Comparison of ENCODE assay signal across 2 fruit fly cellular contexts in the genomic region with DNA sequence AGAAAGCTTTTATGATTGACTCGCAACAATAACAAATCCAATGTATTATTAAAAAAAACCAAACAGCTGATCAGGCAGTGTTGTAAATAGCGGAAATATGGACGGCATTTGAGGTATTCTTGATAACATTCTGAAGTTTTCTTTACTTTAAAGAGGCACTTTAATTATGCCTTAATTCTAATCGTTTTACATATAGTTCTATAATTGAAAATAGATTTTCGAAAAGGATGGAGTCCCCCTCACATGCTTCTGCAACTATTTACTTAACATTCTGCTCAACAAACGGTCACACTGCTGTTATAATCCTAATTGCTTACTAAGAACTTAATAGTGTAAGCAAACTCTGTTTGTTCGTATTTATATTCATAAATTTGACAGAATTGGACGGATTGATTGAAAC.
TF ChIP-seq lines count a peak whose summit lies in the region.

TSS of gene CG10068 (minus strand) at position 62 of the 400 bp plus-strand sequence.

TF ChIP-seq in whole organism, embryonic, 481 proteins besides CTCF, POLR2A, EP300 and RAD21 (continued from another document and continues in another):
- TF ChIP-seq CG3407 (GFP tag; optimal IDR thresholded peaks at IDR 0.05; lab: Kevin White, UChicago), result peak; percentile 79
- TF ChIP-seq Hr39 (optimal IDR thresholded peaks at IDR 0.05; lab: Kevin White, UChicago), result no peak
- TF ChIP-seq sob (GFP tag; IDR thresholded peaks at IDR 0.05; lab: Robert Waterston, UW), result peak; percentile 88
- TF ChIP-seq abd-A (tag; optimal IDR thresholded peaks at IDR 0.05; lab: Kevin White, UChicago), result peak; percentile 90
- peak; percentile 94 for TF ChIP-seq gem (tag; optimal IDR thresholded peaks at IDR 0.05; lab: Kevin White, UChicago)
- peak; percentile 90 for TF ChIP-seq CG11504 (tag; optimal IDR thresholded peaks at IDR 0.05; lab: Kevin White, UChicago)
- peak; percentile 93 for TF ChIP-seq CG11695 (GFP tag; IDR thresholded peaks at IDR 0.05; lab: Robert Waterston, UW)
- TF ChIP-seq Dref (GFP tag; IDR thresholded peaks at IDR 0.05; lab: Robert Waterston, UW), result no peak
- TF ChIP-seq sima (GFP tag; optimal IDR thresholded peaks at IDR 0.05; lab: Kevin White, UChicago), result peak; percentile 22
- peak; percentile 66; the same call in 2 of the 3 replicates for TF ChIP-seq z (GFP tag; IDR thresholded peaks at IDR 0.05; lab: Robert Waterston, UW)
- TF ChIP-seq ewg (GFP tag; optimal IDR thresholded peaks at IDR 0.05; lab: Kevin White, UChicago), result peak; percentile 78
- peak; percentile 99 for TF ChIP-seq Med (GFP tag; lab: Kevin White, UChicago)
- peak; percentile 77 for TF ChIP-seq CG18619 (GFP tag; optimal IDR thresholded peaks at IDR 0.05; lab: Kevin White, UChicago)
- peak; percentile 55 for TF ChIP-seq sd (tag; optimal IDR thresholded peaks at IDR 0.05; lab: Kevin White, UChicago)
- TF ChIP-seq bowl (GFP tag; IDR thresholded peaks at IDR 0.05; lab: Robert Waterston, UW), result peak; percentile 87
- peak; percentile 52 for TF ChIP-seq luna (GFP tag; optimal IDR thresholded peaks at IDR 0.05; lab: Kevin White, UChicago)
- peak; percentile 54 for TF ChIP-seq Hand (GFP tag; optimal IDR thresholded peaks at IDR 0.05; lab: Kevin White, UChicago)
- peak; percentile 67 for TF ChIP-seq slou (GFP tag; optimal IDR thresholded peaks at IDR 0.05; lab: Kevin White, UChicago)
- TF ChIP-seq zen (tag; optimal IDR thresholded peaks at IDR 0.05; lab: Kevin White, UChicago), result peak; percentile 98
- no peak for TF ChIP-seq D (optimal IDR thresholded peaks at IDR 0.05; lab: Kevin White, UChicago)
- peak; percentile 83 for TF ChIP-seq D (GFP tag; optimal IDR thresholded peaks at IDR 0.05; lab: Kevin White, UChicago)
- peak; percentile 80; the same call in 1 of the 2 replicates for TF ChIP-seq CG16779 (GFP tag; IDR thresholded peaks at IDR 0.05; lab: Robert Waterston, UW)
- peak; percentile 85 for TF ChIP-seq lmd (GFP tag; IDR thresholded peaks at IDR 0.05; lab: Robert Waterston, UW)
- TF ChIP-seq CG7786 (GFP tag; optimal IDR thresholded peaks at IDR 0.05; lab: Kevin White, UChicago), result peak; percentile 81
- peak; percentile 87 for TF ChIP-seq Hmr (GFP tag; optimal IDR thresholded peaks at IDR 0.05; lab: Kevin White, UChicago)
- TF ChIP-seq CG17186 (GFP tag; optimal IDR thresholded peaks at IDR 0.05; lab: Kevin White, UChicago), result peak; percentile 72
- peak; percentile 62 for TF ChIP-seq CG9437 (GFP tag; optimal IDR thresholded peaks at IDR 0.05; lab: Kevin White, UChicago)
- TF ChIP-seq Sry-β (GFP tag; optimal IDR thresholded peaks at IDR 0.05; lab: Kevin White, UChicago), result no peak
- no peak; the same call in 1 of the 2 replicates for TF ChIP-seq hbn (GFP tag; IDR thresholded peaks at IDR 0.05; lab: Robert Waterston, UW; ENCODE audit: partially characterized antibody)
- peak; percentile 85 for TF ChIP-seq CG5245 (GFP tag; optimal IDR thresholded peaks at IDR 0.05; lab: Kevin White, UChicago)
- peak; percentile 93 for TF ChIP-seq CG12659 (GFP tag; optimal IDR thresholded peaks at IDR 0.05; lab: Kevin White, UChicago)
- peak; percentile 76 for TF ChIP-seq CG31388 (GFP tag; optimal IDR thresholded peaks at IDR 0.05; lab: Kevin White, UChicago)
- TF ChIP-seq run (tag; optimal IDR thresholded peaks at IDR 0.05; lab: Kevin White, UChicago), result peak; percentile 51
- TF ChIP-seq Aef1 (GFP tag; IDR thresholded peaks at IDR 0.05; lab: Robert Waterston, UW), result peak; percentile 87
- TF ChIP-seq CG3163 (GFP tag; optimal IDR thresholded peaks at IDR 0.05; lab: Kevin White, UChicago), result peak; percentile 71
- no peak for TF ChIP-seq inv (GFP tag; IDR thresholded peaks at IDR 0.05; lab: Robert Waterston, UW; ENCODE audit: partially characterized antibody)
- no peak for TF ChIP-seq CG1832 (GFP tag; optimal IDR thresholded peaks at IDR 0.05; lab: Kevin White, UChicago)
- peak; percentile 79 for TF ChIP-seq Sox100B (GFP tag; optimal IDR thresholded peaks at IDR 0.05; lab: Kevin White, UChicago)
- TF ChIP-seq NFAT (GFP tag; IDR thresholded peaks at IDR 0.05; lab: Robert Waterston, UW), result peak; percentile 83
- TF ChIP-seq CG13123 (GFP tag; optimal IDR thresholded peaks at IDR 0.05; lab: Kevin White, UChicago), result peak; percentile 74
- peak; percentile 91 for TF ChIP-seq row (GFP tag; IDR thresholded peaks at IDR 0.05; lab: Robert Waterston, UW)
- peak; percentile 67 for TF ChIP-seq CG10543 (GFP tag; optimal IDR thresholded peaks at IDR 0.05; lab: Kevin White, UChicago)
- peak; percentile 88 for TF ChIP-seq CG15269 (tag; optimal IDR thresholded peaks at IDR 0.05; lab: Kevin White, UChicago)
- peak; percentile 93 for TF ChIP-seq chm (GFP tag; IDR thresholded peaks at IDR 0.05; lab: Robert Waterston, UW)
- peak; percentile 82 for TF ChIP-seq CG10462 (GFP tag; optimal IDR thresholded peaks at IDR 0.05; lab: Kevin White, UChicago)
- TF ChIP-seq CG4617 (GFP tag; optimal IDR thresholded peaks at IDR 0.05; lab: Kevin White, UChicago; ENCODE audit: borderline replicate concordance), result peak; percentile 78
- TF ChIP-seq Stat92E (GFP tag; optimal IDR thresholded peaks at IDR 0.05; lab: Kevin White, UChicago), result peak in 1 of 3 experiments; percentile 56
- TF ChIP-seq Bteb2 (GFP tag; optimal IDR thresholded peaks at IDR 0.05; lab: Kevin White, UChicago), result peak; percentile 81
- peak; percentile 89 for TF ChIP-seq CG3726 (GFP tag; IDR thresholded peaks at IDR 0.05; lab: Robert Waterston, UW)
- peak; percentile 90 for TF ChIP-seq CG13894 (tag; optimal IDR thresholded peaks at IDR 0.05; lab: Kevin White, UChicago)
- TF ChIP-seq Asciz (GFP tag; optimal IDR thresholded peaks at IDR 0.05; lab: Kevin White, UChicago), result peak; percentile 84
- peak; percentile 69 for TF ChIP-seq CG9817 (tag; optimal IDR thresholded peaks at IDR 0.05; lab: Kevin White, UChicago)
- peak; percentile 25 for TF ChIP-seq CG10274 (GFP tag; optimal IDR thresholded peaks at IDR 0.05; lab: Kevin White, UChicago)
- TF ChIP-seq rib (GFP tag; IDR thresholded peaks at IDR 0.05; lab: Robert Waterston, UW), result peak; percentile 64; the same call in 1 of the 2 replicates
- TF ChIP-seq bcd (GFP tag; optimal IDR thresholded peaks at IDR 0.05; lab: Kevin White, UChicago), result peak; percentile 87
- TF ChIP-seq gt (GFP tag; IDR thresholded peaks at IDR 0.05; lab: Robert Waterston, UW), result peak; percentile 86
- TF ChIP-seq Fer1 (GFP tag; optimal IDR thresholded peaks at IDR 0.05; lab: Kevin White, UChicago), result peak; percentile 84
- peak; percentile 68 for TF ChIP-seq trh (GFP tag; optimal IDR thresholded peaks at IDR 0.05; lab: Kevin White, UChicago)
- peak; percentile 81 for TF ChIP-seq BtbVII (GFP tag; optimal IDR thresholded peaks at IDR 0.05; lab: Kevin White, UChicago)
- TF ChIP-seq Dll (GFP tag; IDR thresholded peaks at IDR 0.05; lab: Robert Waterston, UW; ENCODE audit: partially characterized antibody), result peak; percentile 57; the same call in 2 of the 4 replicates
- TF ChIP-seq CG32767 (GFP tag; IDR thresholded peaks at IDR 0.05; lab: Robert Waterston, UW), result peak; percentile 81
- TF ChIP-seq pnt (GFP tag; optimal IDR thresholded peaks at IDR 0.05; lab: Kevin White, UChicago), result peak; percentile 72

TF ChIP-seq in whole organism, prepupa, 60 proteins besides CTCF, POLR2A, EP300 and RAD21 (continued from another document):
- peak; percentile 87 for TF ChIP-seq pdm3 (GFP tag; optimal IDR thresholded peaks at IDR 0.05; lab: Kevin White, UChicago)
- peak; percentile 85 for TF ChIP-seq CG10631 (GFP tag; optimal IDR thresholded peaks at IDR 0.05; lab: Kevin White, UChicago)
- TF ChIP-seq CG6163 (GFP tag; IDR thresholded peaks at IDR 0.05; lab: Robert Waterston, UW), result peak; percentile 93
- TF ChIP-seq ss (GFP tag; optimal IDR thresholded peaks at IDR 0.05; lab: Kevin White, UChicago), result peak; percentile 48 to 75
- peak; percentile 77 for TF ChIP-seq CG15336 (GFP tag; IDR thresholded peaks at IDR 0.05; lab: Robert Waterston, UW)
- TF ChIP-seq CG8632 (GFP tag; optimal IDR thresholded peaks at IDR 0.05; lab: Kevin White, UChicago), result peak; percentile 84
- peak; percentile 49 for TF ChIP-seq CG6276 (GFP tag; optimal IDR thresholded peaks at IDR 0.05; lab: Kevin White, UChicago)
- peak; percentile 63 for TF ChIP-seq CG11762 (GFP tag; optimal IDR thresholded peaks at IDR 0.05; lab: Kevin White, UChicago; ENCODE audit: insufficient read depth)
- TF ChIP-seq vri (GFP tag; optimal IDR thresholded peaks at IDR 0.05; lab: Kevin White, UChicago), result peak; percentile 73
- TF ChIP-seq CG3919 (GFP tag; optimal IDR thresholded peaks at IDR 0.05; lab: Kevin White, UChicago), result peak; percentile 88
TF ChIP-seq in whole organism, prepupa: peak in this region for 55.
